Fruit fly (Drosophila melanogaster) whole organism, embryonic: ENCODE results near the gene CG10550.

Experiments
- Abd-B ChIP-seq: fragments of 200-800 bp; sonication (Bioruptor generic); optimal IDR thresholded peaks from 2 replicates; lab custom pipeline; 2018; ENCODE audit warnings: missing biosample characterization, mild to moderate bottlenecking, missing genetic modification characterization, moderate library complexity
- Ada2b ChIP-seq: fragments of 200-800 bp; sonication (Bioruptor generic); IDR thresholded peaks from 2 replicates; pipeline ENCODE4 v1.3.6; 2022; ENCODE audit warnings: missing biosample characterization, missing genetic modification characterization
- CG10209 ChIP-seq: fragments of 200-800 bp; sonication (Bioruptor generic); optimal IDR thresholded peaks from 3 replicates; lab custom pipeline; 2017; ENCODE audit warnings: missing biosample characterization, mild to moderate bottlenecking, missing genetic modification characterization, missing genetic modification reagents
- CG10366 ChIP-seq: fragments of 200-800 bp; sonication (Bioruptor generic); IDR thresholded peaks from 2 replicates; pipeline ENCODE4 v1.3.6; 2022; ENCODE audit warnings: missing biosample characterization, missing genetic modification characterization
- CG12659 ChIP-seq: fragments of 200-800 bp; sonication (Bioruptor generic); optimal IDR thresholded peaks from 3 replicates; lab custom pipeline; 2017; ENCODE audit warnings: mild to moderate bottlenecking, missing biosample characterization, missing genetic modification reagents, missing genetic modification characterization
- CG12769 ChIP-seq: fragments of 200-800 bp; sonication (Bioruptor generic); optimal IDR thresholded peaks from 2 replicates; lab custom pipeline; 2019; ENCODE audit warnings: missing biosample characterization, mild to moderate bottlenecking, missing genetic modification characterization, moderate library complexity
- CG13775 ChIP-seq: fragments of 200-800 bp; sonication (Bioruptor generic); optimal IDR thresholded peaks from 3 replicates; lab custom pipeline; 2017; ENCODE audit warnings: missing biosample characterization, mild to moderate bottlenecking, missing genetic modification characterization
- CG17612 ChIP-seq: fragments of 200-800 bp; sonication (Bioruptor generic); IDR thresholded peaks from 2 replicates; pipeline ENCODE4 v1.3.6; 2022; ENCODE audit warnings: missing biosample characterization, missing genetic modification characterization
- CG17912 ChIP-seq: fragments of 200-800 bp; sonication (Bioruptor generic); optimal IDR thresholded peaks from 2 replicates; lab custom pipeline; 2018; ENCODE audit warnings: missing biosample characterization, mild to moderate bottlenecking, missing genetic modification characterization
- CG2129 ChIP-seq: fragments of 200-800 bp; sonication (Bioruptor generic); IDR thresholded peaks from 2 replicates; pipeline ENCODE4 v1.3.6; 2022; ENCODE audit warnings: missing biosample characterization, missing genetic modification characterization; ENCODE audit not compliant: partially characterized antibody
- CG2712 ChIP-seq: fragments of 200-800 bp; optimal IDR thresholded peaks from 3 replicates; lab custom pipeline; 2019; ENCODE audit warnings: missing biosample characterization, mild to moderate bottlenecking, missing genetic modification characterization, moderate library complexity
- CG3163 ChIP-seq: fragments of 200-800 bp; sonication (Bioruptor generic); optimal IDR thresholded peaks from 3 replicates; lab custom pipeline; 2016; ENCODE audit warnings: missing biosample characterization, missing genetic modification characterization
- CG4820 ChIP-seq: fragments of 200-800 bp; sonication (Bioruptor generic); optimal IDR thresholded peaks from 3 replicates; lab custom pipeline; 2016; ENCODE audit warnings: missing biosample characterization, missing genetic modification characterization
- CG6683 ChIP-seq: fragments of 200-800 bp; sonication (Bioruptor generic); optimal IDR thresholded peaks from 2 replicates; lab custom pipeline; 2017; ENCODE audit warnings: missing biosample characterization, mild to moderate bottlenecking, missing genetic modification characterization, missing genetic modification reagents
- CG6689 ChIP-seq: fragments of 200-800 bp; sonication (Bioruptor generic); IDR thresholded peaks from 2 replicates; pipeline ENCODE4 v1.3.6; 2022; ENCODE audit warnings: missing biosample characterization, missing genetic modification characterization
- CG8290 ChIP-seq, 3 experiments: fragments of 200-800 bp; sonication (Bioruptor generic); optimal IDR thresholded peaks; 2 replicates each; lab custom pipeline; 2016 to 2019; ENCODE audit warnings: missing biosample characterization in 3 of 3, missing genetic modification characterization in 3 of 3, mild to moderate bottlenecking in 2 of 3, moderate library complexity in 1 of 3
- CG8359 ChIP-seq: fragments of 200-800 bp; sonication (Bioruptor generic); optimal IDR thresholded peaks from 2 replicates; lab custom pipeline; 2017; ENCODE audit warnings: missing biosample characterization, mild to moderate bottlenecking, missing genetic modification characterization, borderline replicate concordance
- H2.0 ChIP-seq: fragments of 200-800 bp; sonication (Bioruptor generic); IDR thresholded peaks from 2 replicates; pipeline ENCODE4 v1.3.6; 2022; ENCODE audit warnings: missing biosample characterization, missing genetic modification characterization
- Kr ChIP-seq: fragments of 200-800 bp; sonication (Bioruptor generic); optimal IDR thresholded peaks from 2 replicates; lab custom pipeline; 2017; ENCODE audit warnings: missing biosample characterization, mild to moderate bottlenecking, missing genetic modification characterization
- MBD-R2 ChIP-seq: fragments of 200-800 bp; sonication (Bioruptor generic); IDR thresholded peaks from 2 replicates; pipeline ENCODE4 v1.3.6; 2022; ENCODE audit warnings: missing biosample characterization, missing genetic modification characterization
- MESR4 ChIP-seq: fragments of 200-800 bp; sonication (Bioruptor generic); optimal IDR thresholded peaks from 2 replicates; lab custom pipeline; 2018; ENCODE audit warnings: missing biosample characterization, mild to moderate bottlenecking, missing genetic modification characterization, moderate library complexity
- Med ChIP-seq: fragments of 200-800 bp; sonication (Bioruptor generic); peaks from one replicate; lab custom pipeline; 2016; ENCODE audit warnings: missing biosample characterization, missing genetic modification characterization, mild to moderate bottlenecking, inconsistent platforms, moderate library complexity
- PHDP ChIP-seq: fragments of 200-800 bp; sonication (Bioruptor generic); optimal IDR thresholded peaks from 3 replicates; lab custom pipeline; 2018; ENCODE audit warnings: missing biosample characterization, mild to moderate bottlenecking, missing genetic modification characterization, moderate library complexity
- Stat92E ChIP-seq, 3 experiments: fragments of >200 bp in 2 of 3; fragments of 200-800 bp in 1 of 3; sonication (Bioruptor generic) in 1 of 3; optimal IDR thresholded peaks; 2 replicates each; lab custom pipeline; 2017 to 2019; ENCODE audit warnings: missing biosample characterization in 3 of 3, missing genetic modification characterization in 3 of 3, mild to moderate bottlenecking in 1 of 3, moderate library complexity in 1 of 3
- Trl ChIP-seq, 3 experiments: fragments of >200 bp in 2 of 3; fragments of 200-800 bp in 1 of 3; sonication (Bioruptor generic) in 1 of 3; optimal IDR thresholded peaks; 2 replicates in 1 of 3; 3 replicates in 2 of 3; lab custom pipeline; 2016 to 2017; ENCODE audit warnings: missing biosample characterization in 1 of 3, missing genetic modification characterization in 1 of 3
- chinmo ChIP-seq: fragments of 200-800 bp; sonication (Bioruptor generic); IDR thresholded peaks from 4 replicates; pipeline ENCODE4 v1.3.6; 2022; ENCODE audit warnings: missing biosample characterization, missing genetic modification characterization; ENCODE audit not compliant: partially characterized antibody
- ci ChIP-seq: fragments of 200-800 bp; sonication (Bioruptor generic); IDR thresholded peaks from 3 replicates; pipeline ENCODE4 v1.3.6; 2022; ENCODE audit warnings: missing biosample characterization, missing genetic modification characterization
- eve ChIP-seq, 2 experiments: fragments of >200 bp; optimal IDR thresholded peaks; 2 replicates each; lab custom pipeline; 2017; ENCODE audit warnings: missing biosample characterization in 2 of 2, missing genetic modification characterization in 2 of 2
- exex ChIP-seq: fragments of 200-800 bp; sonication (Bioruptor generic); optimal IDR thresholded peaks from 4 replicates; lab custom pipeline; 2018; ENCODE audit warnings: missing biosample characterization, mild to moderate bottlenecking, missing genetic modification characterization, moderate library complexity
- fd96Cb ChIP-seq: fragments of 200-800 bp; sonication (Bioruptor generic); optimal IDR thresholded peaks from 2 replicates; lab custom pipeline; 2018; ENCODE audit warnings: missing biosample characterization, mild to moderate bottlenecking, missing genetic modification characterization, moderate library complexity
- fu2 ChIP-seq: fragments of 200-800 bp; sonication (Bioruptor generic); optimal IDR thresholded peaks from 2 replicates; lab custom pipeline; 2016; ENCODE audit warnings: missing biosample characterization, missing genetic modification characterization
- grn ChIP-seq: fragments of 200-800 bp; sonication (Bioruptor generic); optimal IDR thresholded peaks from 3 replicates; lab custom pipeline; 2017; ENCODE audit warnings: missing biosample characterization, missing genetic modification characterization
- hbn ChIP-seq: fragments of 200-800 bp; sonication (Bioruptor generic); IDR thresholded peaks from 2 replicates; pipeline ENCODE4 v1.3.6; 2022; ENCODE audit warnings: missing biosample characterization, missing genetic modification characterization; ENCODE audit not compliant: partially characterized antibody
- jumu ChIP-seq: fragments of 200-800 bp; sonication (Bioruptor generic); optimal IDR thresholded peaks from 3 replicates; lab custom pipeline; 2016; ENCODE audit warnings: missing biosample characterization, missing genetic modification characterization
- lab ChIP-seq: fragments of 200-800 bp; sonication (Bioruptor generic); optimal IDR thresholded peaks from 3 replicates; lab custom pipeline; 2017; ENCODE audit warnings: missing biosample characterization, missing genetic modification characterization, mild to moderate bottlenecking, moderate library complexity, missing genetic modification reagents
- mirr ChIP-seq: fragments of 200-800 bp; sonication (Bioruptor generic); optimal IDR thresholded peaks from 3 replicates; lab custom pipeline; 2018; ENCODE audit warnings: missing biosample characterization, mild to moderate bottlenecking, missing genetic modification characterization
- rib ChIP-seq: fragments of 200-800 bp; sonication (Bioruptor generic); IDR thresholded peaks from 2 replicates; pipeline ENCODE4 v1.3.6; 2022; ENCODE audit warnings: missing biosample characterization, missing genetic modification characterization
- row ChIP-seq: fragments of 200-800 bp; sonication (Bioruptor generic); IDR thresholded peaks from 3 replicates; pipeline ENCODE4 v1.3.6; 2022; ENCODE audit warnings: missing biosample characterization, missing genetic modification characterization
- sd ChIP-seq: fragments of 200-800 bp; sonication (Bioruptor generic); optimal IDR thresholded peaks from 3 replicates; lab custom pipeline; 2018; ENCODE audit warnings: missing biosample characterization, mild to moderate bottlenecking, missing genetic modification characterization, moderate library complexity
- sens ChIP-seq: fragments of 200-800 bp; sonication (Bioruptor generic); peaks from one replicate; lab custom pipeline; 2016; ENCODE audit warnings: missing biosample characterization, missing genetic modification characterization
- slp2 ChIP-seq: fragments of 200-800 bp; sonication (Bioruptor generic); optimal IDR thresholded peaks from 2 replicates; lab custom pipeline; 2016; ENCODE audit warnings: missing biosample characterization, missing genetic modification characterization
- sug ChIP-seq: fragments of 200-800 bp; optimal IDR thresholded peaks from 2 replicates; lab custom pipeline; 2019; ENCODE audit warnings: missing biosample characterization, mild to moderate bottlenecking, missing genetic modification characterization, moderate library complexity
- vnd ChIP-seq: fragments of 200-800 bp; sonication (Bioruptor generic); IDR thresholded peaks from 3 replicates; pipeline ENCODE4 v1.3.6; 2022; ENCODE audit warnings: missing biosample characterization, missing genetic modification characterization; ENCODE audit not compliant: partially characterized antibody

Gene CG10550

dm6 chr3R:25320051-25320705 is 12.0 kb upstream of the CG10550 start, which contains the start of gene CG10560 (continued):
- TF ChIP-seq H2.0, result no peak
- TF ChIP-seq mirr, result peak; percentile 30
- no peak for TF ChIP-seq fu2 (GFP tag; lab: Kevin White, UChicago)
- no peak for TF ChIP-seq vnd (GFP tag; lab: Robert Waterston, UW)
- TF ChIP-seq fd96Cb, result no peak

dm6 chr3R:25318011-25318410 is 9.8 kb upstream of the CG10550 start, which contains the start of gene CG10553:
CG10553 (minus strand) TSS chr3R:25318111.
- TF ChIP-seq CG6683 (GFP tag; lab: Kevin White, UChicago) (no peak), CG4820 (GFP tag; lab: Kevin White, UChicago) (no peak), ci (GFP tag; lab: Robert Waterston, UW) (no peak), rib (GFP tag; lab: Robert Waterston, UW) (no peak), hbn (no peak), CG8359 (GFP tag; lab: Kevin White, UChicago) (no peak), eve (GFP tag; optimal IDR thresholded peaks at IDR 0.05; lab: Kevin White, UChicago) (no peak)

DNA sequence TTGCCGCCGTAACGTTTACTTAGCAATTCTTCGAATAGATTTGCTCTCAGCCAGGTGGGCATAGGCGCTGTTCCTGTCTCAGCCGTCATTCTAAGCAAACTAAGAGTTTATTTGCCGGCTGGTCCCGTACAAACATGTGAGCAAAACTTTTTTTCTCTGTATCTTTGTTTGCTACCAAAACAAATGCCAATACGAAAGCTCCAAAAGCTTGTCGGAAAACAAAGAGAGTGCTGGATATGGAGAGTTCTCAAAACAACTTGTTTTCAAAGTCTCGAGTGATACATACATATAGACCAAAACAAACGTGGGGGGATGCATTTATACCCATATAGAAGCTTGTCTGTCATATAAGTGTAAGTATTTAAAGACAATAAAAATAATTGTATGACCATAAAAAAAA is 7.8 kb upstream of the CG10550 start, which contains the start of gene CG10559:
Gene CG10559, minus strand, starts transcription at position 101 of the 400 bp plus-strand sequence.
- TF ChIP-seq Ada2b (no peak), Kr (no peak), MBD-R2 (GFP tag; lab: Robert Waterston, UW) (no peak), CG12769 (tag; lab: Kevin White, UChicago) (no peak), chinmo (0 out of 4 replicates have a peak, but pooled peaks have one; percentile 24), CG10366 (GFP tag; lab: Robert Waterston, UW) (no peak), CG13775 (no peak), CG3163 (GFP tag; lab: Kevin White, UChicago) (peak; percentile 44), Med (GFP tag; lab: Kevin White, UChicago) (peak; percentile 42), Trl (optimal IDR thresholded peaks at IDR 0.05; lab: Kevin White, UChicago) (peak in 1 of 2 experiments; percentile 18), Trl (GFP tag; optimal IDR thresholded peaks at IDR 0.05; lab: Kevin White, UChicago) (no peak), Stat92E (GFP tag; optimal IDR thresholded peaks at IDR 0.05; lab: Kevin White, UChicago) (no peak), CG8290 (GFP tag; optimal IDR thresholded peaks at IDR 0.05; lab: Kevin White, UChicago) (no peak), CG8290 (tag; optimal IDR thresholded peaks at IDR 0.05; lab: Kevin White, UChicago) (peak in 1 of 2 experiments; percentile 13), sens (GFP tag; lab: Kevin White, UChicago) (peak; percentile 18), CG12659 (GFP tag; lab: Kevin White, UChicago) (no peak), lab (no peak), CG10209 (no peak), PHDP (tag; lab: Kevin White, UChicago) (peak; percentile 1)

- TF ChIP-seq grn (GFP tag; lab: Kevin White, UChicago) (peak; percentile 12), CG17612 (GFP tag; lab: Robert Waterston, UW) (no peak), MESR4 (GFP tag; lab: Kevin White, UChicago) (no peak), lab (peak; percentile 50), rib (GFP tag; lab: Robert Waterston, UW) (no peak), chinmo (0 out of 4 replicates have a peak, but pooled peaks have one; percentile 57), CG2712 (tag; lab: Kevin White, UChicago) (no peak), row (GFP tag; lab: Robert Waterston, UW) (no peak), CG2129 (GFP tag; lab: Robert Waterston, UW) (no peak), Stat92E (GFP tag; optimal IDR thresholded peaks at IDR 0.05; lab: Kevin White, UChicago) (no peak), fu2 (GFP tag; lab: Kevin White, UChicago) (no peak), jumu (GFP tag; lab: Kevin White, UChicago) (no peak), sens (GFP tag; lab: Kevin White, UChicago) (peak; percentile 67), sd (tag; lab: Kevin White, UChicago) (peak; percentile 2), slp2 (no peak), Abd-B (GFP tag; lab: Kevin White, UChicago) (no peak), CG6689 (GFP tag; lab: Robert Waterston, UW) (no peak), exex (tag; lab: Kevin White, UChicago) (peak; percentile 56), CG10366 (GFP tag; lab: Robert Waterston, UW) (no peak), CG12769 (tag; lab: Kevin White, UChicago) (peak; percentile 40), sug (tag; lab: Kevin White, UChicago) (peak; percentile 15), CG17912 (GFP tag; lab: Kevin White, UChicago) (no peak)
Observed at dm6 chr3R:25313771-25314170, 5.6 kb upstream of the CG10550 start, which contains the start of gene CG31087. CG31087 (minus strand) TSS chr3R:25313833.
